Worm (Caenorhabditis elegans) whole organism, late embryonic: ENCODE measurements around the gene C55B6.1.

ENCODE experiments used
- C08G9.2 ChIP-seq: sonication (generic microtip); optimal IDR thresholded peaks from 2 replicates; lab custom pipeline; 2016; ENCODE audit warnings: mild to moderate bottlenecking, missing genetic modification characterization, moderate library complexity, missing compliant biosample characterization
- F13H6.1 ChIP-seq: sonication (generic microtip); optimal IDR thresholded peaks from 2 replicates; lab custom pipeline; 2016; ENCODE audit warnings: missing genetic modification characterization, missing compliant biosample characterization
- K02D7.2 ChIP-seq: sonication (generic microtip); optimal IDR thresholded peaks from 2 replicates; lab custom pipeline; 2017; ENCODE audit warnings: mild to moderate bottlenecking, missing genetic modification characterization, missing compliant biosample characterization
- K09A11.1 ChIP-seq: sonication (generic microtip); optimal IDR thresholded peaks from 2 replicates; lab custom pipeline; 2017; ENCODE audit warnings: antibody characterized with exemption, mild to moderate bottlenecking, missing genetic modification characterization, missing compliant biosample characterization; ENCODE audit not compliant: insufficient read depth
- T23F11.4 ChIP-seq: fragments of 200-800 bp; sonication (Bioruptor generic); optimal IDR thresholded peaks from 2 replicates; lab custom pipeline; 2018; ENCODE audit warnings: mild to moderate bottlenecking, missing genetic modification characterization, missing compliant biosample characterization
- Y22D7AL.16 ChIP-seq: sonication (generic microtip); optimal IDR thresholded peaks from 2 replicates; lab custom pipeline; 2016; ENCODE audit warnings: missing genetic modification characterization, missing compliant biosample characterization
- ama-1 ChIP-seq: fragments of 150-350 bp; optimal IDR thresholded peaks from 2 replicates; lab custom pipeline; 2014
- ceh-2 ChIP-seq: sonication (generic microtip); optimal IDR thresholded peaks from 2 replicates; lab custom pipeline; 2016; ENCODE audit warnings: missing genotype, missing genetic modification characterization, missing compliant biosample characterization
- ceh-22 ChIP-seq: sonication (generic microtip); optimal IDR thresholded peaks from 2 replicates; lab custom pipeline; 2017; ENCODE audit warnings: missing biosample characterization, missing genetic modification characterization
- ceh-24 ChIP-seq: sonication (generic microtip); optimal IDR thresholded peaks from 2 replicates; lab custom pipeline; 2016; ENCODE audit warnings: mild to moderate bottlenecking, missing genetic modification characterization, missing compliant biosample characterization
- ceh-34 ChIP-seq: sonication (generic microtip); optimal IDR thresholded peaks from 2 replicates; lab custom pipeline; 2016; ENCODE audit warnings: mild to moderate bottlenecking, missing genetic modification characterization, missing compliant biosample characterization
- ceh-48 ChIP-seq: sonication (generic microtip); optimal IDR thresholded peaks from 2 replicates; lab custom pipeline; 2016; ENCODE audit warnings: missing genetic modification characterization, inconsistent platforms, missing compliant biosample characterization
- ceh-6 ChIP-seq: fragments of 200-800 bp; sonication (Bioruptor generic); optimal IDR thresholded peaks from 2 replicates; lab custom pipeline; 2018; ENCODE audit warnings: mild to moderate bottlenecking, missing genetic modification characterization, missing compliant biosample characterization
- ceh-9 ChIP-seq: sonication (generic microtip); optimal IDR thresholded peaks from 2 replicates; lab custom pipeline; 2016; ENCODE audit warnings: mild to moderate bottlenecking, missing genetic modification characterization, inconsistent platforms, missing compliant biosample characterization
- dmd-4 ChIP-seq: sonication (generic microtip); optimal IDR thresholded peaks from 2 replicates; lab custom pipeline; 2016; ENCODE audit warnings: borderline replicate concordance, missing genetic modification characterization, missing compliant biosample characterization
- dve-1 ChIP-seq: sonication (generic microtip); optimal IDR thresholded peaks from 2 replicates; lab custom pipeline; 2017; ENCODE audit warnings: antibody characterized with exemption, mild to moderate bottlenecking, missing genetic modification characterization, missing compliant biosample characterization
- elt-2 ChIP-seq: sonication (generic microtip); optimal IDR thresholded peaks from 2 replicates; lab custom pipeline; 2016; ENCODE audit warnings: missing genetic modification reagents, missing genetic modification characterization, missing compliant biosample characterization
- elt-4 ChIP-seq: sonication (generic microtip); optimal IDR thresholded peaks from 2 replicates; lab custom pipeline; 2016; ENCODE audit warnings: missing genetic modification characterization, missing compliant biosample characterization
- fax-1 ChIP-seq: sonication (generic microtip); optimal IDR thresholded peaks from 2 replicates; lab custom pipeline; 2016; ENCODE audit warnings: missing genotype, missing genetic modification characterization, missing compliant biosample characterization
- fkh-10 ChIP-seq: fragments of 150-350 bp; optimal IDR thresholded peaks from 2 replicates; lab custom pipeline; 2014; ENCODE audit warnings: missing biosample characterization, missing genetic modification reagents, missing genetic modification characterization
- fkh-6 ChIP-seq: sonication (generic microtip); optimal IDR thresholded peaks from 2 replicates; lab custom pipeline; 2016; ENCODE audit warnings: missing genetic modification characterization, missing compliant biosample characterization
- gmeb-2 ChIP-seq: sonication (generic microtip); optimal IDR thresholded peaks from 2 replicates; lab custom pipeline; 2016; ENCODE audit warnings: missing genetic modification characterization, inconsistent platforms, missing compliant biosample characterization
- hlh-13 ChIP-seq: fragments of 200-800 bp; sonication (Bioruptor generic); optimal IDR thresholded peaks from 2 replicates; lab custom pipeline; 2018; ENCODE audit warnings: mild to moderate bottlenecking, missing genetic modification characterization, missing compliant biosample characterization
- hlh-15 ChIP-seq: sonication (generic microtip); optimal IDR thresholded peaks from 2 replicates; lab custom pipeline; 2016; ENCODE audit warnings: missing genetic modification characterization, missing compliant biosample characterization
- hlh-6 ChIP-seq: sonication (generic microtip); optimal IDR thresholded peaks from 2 replicates; lab custom pipeline; 2016; ENCODE audit warnings: missing genotype, missing genetic modification characterization, missing compliant biosample characterization
- hlh-8 ChIP-seq: sonication (generic microtip); optimal IDR thresholded peaks from 2 replicates; lab custom pipeline; 2016; ENCODE audit warnings: missing genotype, missing genetic modification characterization, missing compliant biosample characterization
- lin-11 ChIP-seq: fragments of 200-800 bp; sonication (Bioruptor generic); optimal IDR thresholded peaks from 2 replicates; lab custom pipeline; 2018; ENCODE audit warnings: mild to moderate bottlenecking, missing genetic modification characterization, missing compliant biosample characterization
- madf-2 ChIP-seq: sonication (generic microtip); optimal IDR thresholded peaks from 2 replicates; lab custom pipeline; 2017; ENCODE audit warnings: missing genetic modification characterization, missing compliant biosample characterization
- odd-2 ChIP-seq: sonication (generic microtip); optimal IDR thresholded peaks from 2 replicates; lab custom pipeline; 2017; ENCODE audit warnings: antibody characterized with exemption, mild to moderate bottlenecking, missing genetic modification characterization, missing compliant biosample characterization
- pat-9 ChIP-seq: fragments of 200-800 bp; sonication (Bioruptor generic); optimal IDR thresholded peaks from 2 replicates; lab custom pipeline; 2018; ENCODE audit warnings: mild to moderate bottlenecking, missing genetic modification characterization, moderate library complexity, missing compliant biosample characterization
- pax-1 ChIP-seq: fragments of 150-350 bp; optimal IDR thresholded peaks from 2 replicates; lab custom pipeline; 2014; ENCODE audit warnings: missing biosample characterization, missing genetic modification characterization
- pha-2 ChIP-seq: sonication (generic microtip); optimal IDR thresholded peaks from 2 replicates; lab custom pipeline; 2017; ENCODE audit warnings: mild to moderate bottlenecking, missing genetic modification characterization, missing compliant biosample characterization
- pha-4 ChIP-seq: fragments of 150-350 bp; optimal IDR thresholded peaks from 2 replicates; lab custom pipeline; 2018; ENCODE audit warnings: missing biosample characterization, missing genetic modification reagents, missing genetic modification characterization
- ref-2 ChIP-seq: sonication (generic microtip); optimal IDR thresholded peaks from 2 replicates; lab custom pipeline; 2016; ENCODE audit warnings: missing genetic modification characterization, missing compliant biosample characterization
- rnt-1 ChIP-seq: sonication (generic microtip); optimal IDR thresholded peaks from 2 replicates; lab custom pipeline; 2016; ENCODE audit warnings: missing genetic modification characterization, missing compliant biosample characterization
- sox-4 ChIP-seq: sonication (generic microtip); optimal IDR thresholded peaks from 2 replicates; lab custom pipeline; 2017; ENCODE audit warnings: mild to moderate bottlenecking, missing genetic modification characterization, inconsistent platforms, missing compliant biosample characterization
- tbx-2 ChIP-seq: sonication (generic microtip); optimal IDR thresholded peaks from 2 replicates; lab custom pipeline; 2016; ENCODE audit warnings: missing genetic modification characterization, missing compliant biosample characterization
- tbx-7 ChIP-seq: sonication (generic microtip); optimal IDR thresholded peaks from 2 replicates; lab custom pipeline; 2016; ENCODE audit warnings: missing genotype, missing genetic modification characterization, missing compliant biosample characterization
- ttx-3 ChIP-seq: sonication (generic microtip); optimal IDR thresholded peaks from 2 replicates; lab custom pipeline; 2016; ENCODE audit warnings: missing genetic modification reagents, missing genetic modification characterization, missing compliant biosample characterization
- unc-42 ChIP-seq: sonication (generic microtip); optimal IDR thresholded peaks from 2 replicates; lab custom pipeline; 2016; ENCODE audit warnings: missing genotype, missing genetic modification characterization, missing compliant biosample characterization
- unc-55 ChIP-seq: sonication (generic microtip); optimal IDR thresholded peaks from 2 replicates; lab custom pipeline; 2017; ENCODE audit warnings: missing biosample characterization, missing genetic modification reagents, missing genetic modification characterization
- unc-86 ChIP-seq: sonication (generic microtip); optimal IDR thresholded peaks from 2 replicates; lab custom pipeline; 2016; ENCODE audit warnings: missing genetic modification characterization, missing compliant biosample characterization
- zip-5 ChIP-seq: sonication (generic microtip); optimal IDR thresholded peaks from 2 replicates; lab custom pipeline; 2016; ENCODE audit warnings: missing genetic modification characterization, missing compliant biosample characterization

Gene C55B6.1

ce11 chrX:7199831-7200414 lies at the start of gene C55B6.1:
Gene C55B6.1, plus strand, starts transcription at chrX:7200364.
- TF ChIP-seq gmeb-2 (tag; lab: Kevin White, UChicago) (no peak), ceh-6 (GFP tag; lab: Kevin White, UChicago) (no peak), sox-4 (no peak), tbx-2 (tag; lab: Kevin White, UChicago) (no peak), madf-2 (tag; lab: Kevin White, UChicago) (no peak), ceh-48 (tag; lab: Kevin White, UChicago) (no peak), zip-5 (tag; lab: Kevin White, UChicago) (no peak), odd-2 (tag; lab: Kevin White, UChicago) (no peak), hlh-6 (tag; lab: Kevin White, UChicago) (no peak), ttx-3 (tag; lab: Kevin White, UChicago) (no peak), pat-9 (tag; lab: Kevin White, UChicago) (no peak), pha-2 (tag; lab: Kevin White, UChicago) (no peak), F13H6.1 (no peak), dmd-4 (tag; lab: Kevin White, UChicago) (no peak), C08G9.2 (tag; lab: Kevin White, UChicago) (no peak), T23F11.4 (no peak)

- no peak for TF ChIP-seq lin-11
- TF ChIP-seq unc-42 (tag; lab: Kevin White, UChicago), result no peak
- TF ChIP-seq ama-1 (lab: Kevin White, UChicago), result no peak
- no peak for TF ChIP-seq pha-4
- peak; percentile 83 for TF ChIP-seq hlh-8 (tag; lab: Kevin White, UChicago)
- TF ChIP-seq K09A11.1 (tag; lab: Kevin White, UChicago), result no peak
- TF ChIP-seq ref-2 (tag; lab: Kevin White, UChicago), result no peak
- peak; percentile 23 for TF ChIP-seq elt-2 (tag; lab: Kevin White, UChicago)
- TF ChIP-seq tbx-7, result no peak
- no peak for TF ChIP-seq hlh-15 (tag; lab: Kevin White, UChicago)
- TF ChIP-seq pax-1, result peak; percentile 37
- TF ChIP-seq Y22D7AL.16 (tag; lab: Kevin White, UChicago), result no peak
- TF ChIP-seq unc-86 (tag; lab: Kevin White, UChicago), result no peak
- TF ChIP-seq fkh-10 (GFP tag; lab: Kevin White, UChicago), result no peak
- TF ChIP-seq hlh-6 (tag; lab: Kevin White, UChicago), result no peak
These were observed 48.8 kb upstream of the C55B6.1 start, which contains the start of gene lam-2 for ce11 chrX:7151189-7151857. Gene lam-2, minus strand, starts transcription at chrX:7151239.

ce11 chrX:7151976-7152528 lies 48.1 kb upstream of the C55B6.1 start:
- TF ChIP-seq tbx-2 (tag; lab: Kevin White, UChicago), result peak; percentile 2
- TF ChIP-seq elt-2 (tag; lab: Kevin White, UChicago), result peak; percentile 90
- TF ChIP-seq hlh-13 (GFP tag; lab: Kevin White, UChicago), result no peak

- TF ChIP-seq ceh-2 (tag; lab: Kevin White, UChicago) (no peak), ceh-34 (tag; lab: Kevin White, UChicago) (no peak), ceh-9 (tag; lab: Kevin White, UChicago) (no peak), ama-1 (lab: Kevin White, UChicago) (no peak), zip-5 (tag; lab: Kevin White, UChicago) (no peak), dve-1 (tag; lab: Kevin White, UChicago) (no peak), rnt-1 (tag; lab: Kevin White, UChicago) (no peak), T23F11.4 (no peak), pat-9 (tag; lab: Kevin White, UChicago) (peak; percentile 15), ceh-24 (tag; lab: Kevin White, UChicago) (no peak), sox-4 (peak; percentile 13), unc-55 (peak; percentile 21), elt-4 (no peak), ref-2 (tag; lab: Kevin White, UChicago) (no peak), ceh-22 (tag; lab: Kevin White, UChicago) (no peak), madf-2 (tag; lab: Kevin White, UChicago) (no peak), gmeb-2 (tag; lab: Kevin White, UChicago) (no peak), tbx-2 (tag; lab: Kevin White, UChicago) (peak; percentile 44), K02D7.2 (tag; lab: Kevin White, UChicago) (no peak), lin-11 (no peak), fkh-6 (tag; lab: Kevin White, UChicago) (no peak), C08G9.2 (tag; lab: Kevin White, UChicago) (no peak), fax-1 (tag; lab: Kevin White, UChicago) (no peak), ceh-6 (GFP tag; lab: Kevin White, UChicago) (no peak)
These were observed 46.7 kb upstream of the C55B6.1 start for ce11 chrX:7153460-7153859.
